Fruit fly (Drosophila melanogaster): ENCODE measurements around the gene crp.

DNA sequence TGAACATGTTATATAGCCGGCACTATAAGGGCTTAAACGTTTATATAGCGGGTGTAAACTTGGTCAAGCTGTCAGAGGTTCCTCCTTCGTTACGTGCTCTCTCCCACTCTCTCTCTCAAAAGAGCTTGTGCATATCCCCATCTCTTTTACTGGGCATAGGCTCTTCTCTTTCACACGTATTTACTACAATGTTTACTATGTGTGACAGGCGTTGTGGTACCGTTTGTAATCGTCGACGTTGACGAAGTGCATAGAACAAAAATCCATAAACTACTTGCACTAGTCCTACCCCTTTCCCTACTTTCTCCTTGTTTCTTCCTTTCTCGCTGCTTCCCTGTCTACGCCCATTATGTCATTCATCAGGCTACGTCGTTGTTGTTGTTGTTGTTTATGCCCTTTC lies 10.7 kb downstream of the crp start:
- TF ChIP-seq EcR (GFP tag; optimal IDR thresholded peaks at IDR 0.05) = no peak
- no peak for TF ChIP-seq CG32121 (GFP tag; IDR thresholded peaks at IDR 0.05)
- TF ChIP-seq CG14655 (GFP tag; optimal IDR thresholded peaks at IDR 0.05) = no peak
- no peak for TF ChIP-seq Pif1A (GFP tag; optimal IDR thresholded peaks at IDR 0.05)
- TF ChIP-seq rn (GFP tag; IDR thresholded peaks at IDR 0.05) = no peak
- no peak for TF ChIP-seq Snoo (tag; optimal IDR thresholded peaks at IDR 0.05)
- TF ChIP-seq Ets98B (GFP tag; IDR thresholded peaks at IDR 0.05) = no peak
- no peak for TF ChIP-seq CG15710 (tag; optimal IDR thresholded peaks at IDR 0.05)
- TF ChIP-seq CG34367 (tag; optimal IDR thresholded peaks at IDR 0.05) = no peak
- TF ChIP-seq Pif1B (GFP tag; optimal IDR thresholded peaks at IDR 0.05) = no peak
- no peak for TF ChIP-seq CG10348 (GFP tag; IDR thresholded peaks at IDR 0.05)
- TF ChIP-seq CG13204 (GFP tag; optimal IDR thresholded peaks at IDR 0.05) = no peak
- TF ChIP-seq D1 (tag; optimal IDR thresholded peaks at IDR 0.05) = no peak

Measured in whole organism, pupa.